Fruit fly (Drosophila melanogaster) whole organism, adult: ENCODE measurements around the gene Tasp1.

Source experiments
- CG12768 ChIP-seq: fragments of 200-800 bp; sonication (Bioruptor generic); optimal IDR thresholded peaks from 2 replicates; lab custom pipeline; 2017; ENCODE audit warnings: missing biosample characterization, missing genetic modification characterization, mild to moderate bottlenecking, moderate library complexity, missing genetic modification reagents
- cic ChIP-seq: fragments of 200-800 bp; sonication (Bioruptor generic); optimal IDR thresholded peaks from 2 replicates; lab custom pipeline; 2017; ENCODE audit warnings: missing biosample characterization, mild to moderate bottlenecking, missing genetic modification characterization, moderate library complexity
- cnc ChIP-seq, 2 experiments: fragments of >200 bp; optimal IDR thresholded peaks; 2 replicates each; lab custom pipeline; 2017
- kay ChIP-seq: fragments of 200-800 bp; sonication (Bioruptor generic); peaks from one replicate; lab custom pipeline; 2016; ENCODE audit warnings: missing biosample characterization, missing genetic modification characterization, borderline replicate concordance
- ovo ChIP-seq: fragments of 200-800 bp; sonication (Bioruptor generic); optimal IDR thresholded peaks from 2 replicates; lab custom pipeline; 2016; ENCODE audit warnings: missing biosample characterization, missing genetic modification characterization
- pad ChIP-seq: fragments of 200-800 bp; sonication (Bioruptor generic); optimal IDR thresholded peaks from 3 replicates; lab custom pipeline; 2017; ENCODE audit warnings: missing biosample characterization, missing genetic modification characterization, mild to moderate bottlenecking, moderate library complexity, missing genetic modification reagents

DNA sequence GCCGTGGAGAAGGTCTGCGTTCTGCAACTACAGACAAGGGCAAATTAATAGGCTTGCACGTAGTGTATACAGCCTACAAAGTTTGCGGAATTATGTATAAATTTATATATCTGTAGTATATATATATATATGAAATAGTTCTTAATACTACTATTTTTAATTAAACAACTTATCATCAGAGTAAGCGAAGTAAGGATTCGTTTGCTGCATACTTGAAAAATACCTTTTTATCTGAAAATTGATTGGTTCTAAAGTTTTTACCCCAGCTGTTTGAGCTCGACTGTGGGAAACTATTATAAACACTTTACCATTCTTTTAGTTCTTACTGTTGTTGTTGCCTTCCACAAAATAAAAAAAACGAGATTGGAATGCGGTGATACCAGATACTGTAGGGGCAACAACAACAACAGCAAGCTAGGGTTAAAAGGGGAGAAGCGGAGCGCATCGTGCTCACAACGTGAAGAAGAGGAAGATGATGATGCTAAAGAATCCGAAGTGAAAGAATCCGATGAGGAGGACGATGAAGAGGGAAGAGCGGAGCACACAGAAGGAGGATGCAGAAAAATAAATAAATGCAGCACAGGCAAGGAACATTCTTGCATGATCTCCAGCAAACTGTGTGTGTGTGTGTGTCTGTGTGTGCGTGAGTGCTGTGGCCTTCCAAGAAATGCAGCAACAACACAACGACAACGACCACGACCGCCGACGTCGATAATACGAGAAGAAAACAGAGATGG is 44.1 kb downstream of the Tasp1 start:
- TF ChIP-seq cnc (optimal IDR thresholded peaks at IDR 0.05; lab: Kevin White, UChicago) (no peak), cic (no peak), CG12768 (no peak), pad (GFP tag; lab: Kevin White, UChicago) (no peak), kay (GFP tag; lab: Kevin White, UChicago) (no peak), ovo (no peak)
